Fruit fly (Drosophila melanogaster) whole organism, embryonic: Measurements from ENCODE around the gene CG3566.

Experiments used
- Abd-B ChIP-seq: fragments of 200-800 bp; sonication (Bioruptor generic); optimal IDR thresholded peaks from 2 replicates; lab custom pipeline; 2018; ENCODE audit warnings: missing biosample characterization, mild to moderate bottlenecking, missing genetic modification characterization, moderate library complexity
- Asciz ChIP-seq: fragments of 200-800 bp; sonication (Bioruptor generic); optimal IDR thresholded peaks from 2 replicates; lab custom pipeline; 2017; ENCODE audit warnings: missing biosample characterization, mild to moderate bottlenecking, missing genetic modification characterization, missing genetic modification reagents
- CG11696 ChIP-seq: fragments of 200-800 bp; sonication (Bioruptor generic); IDR thresholded peaks from 2 replicates; pipeline ENCODE4 v1.3.6; 2022; ENCODE audit warnings: missing biosample characterization, missing genetic modification characterization
- CG13287 ChIP-seq: fragments of 200-800 bp; sonication (Bioruptor generic); IDR thresholded peaks from 2 replicates; pipeline ENCODE4 v1.3.6; 2022; ENCODE audit warnings: missing biosample characterization, missing genetic modification characterization; ENCODE audit not compliant: partially characterized antibody
- CG14441 ChIP-seq: fragments of 200-800 bp; sonication (Bioruptor generic); IDR thresholded peaks from 2 replicates; pipeline ENCODE4 v1.3.6; 2022; ENCODE audit warnings: missing biosample characterization, missing genetic modification characterization
- CG14667 ChIP-seq: fragments of 200-800 bp; sonication (Bioruptor generic); IDR thresholded peaks from 2 replicates; pipeline ENCODE4 v1.3.6; 2022; ENCODE audit warnings: missing biosample characterization, missing genetic modification characterization
- CG15601 ChIP-seq: fragments of 200-800 bp; sonication (Bioruptor generic); optimal IDR thresholded peaks from 3 replicates; lab custom pipeline; 2019; ENCODE audit warnings: missing biosample characterization, mild to moderate bottlenecking, missing genetic modification characterization, moderate library complexity
- CG18619 ChIP-seq: fragments of 200-800 bp; sonication (Bioruptor generic); optimal IDR thresholded peaks from 3 replicates; lab custom pipeline; 2017; ENCODE audit warnings: missing biosample characterization, mild to moderate bottlenecking, missing genetic modification characterization
- CG18764 ChIP-seq: fragments of 200-800 bp; sonication (Bioruptor generic); optimal IDR thresholded peaks from 3 replicates; lab custom pipeline; 2016; ENCODE audit warnings: missing biosample characterization, missing genetic modification characterization
- CG3847 ChIP-seq: fragments of 200-800 bp; sonication (Bioruptor generic); IDR thresholded peaks from 2 replicates; pipeline ENCODE4 v1.3.6; 2022; ENCODE audit warnings: missing biosample characterization, missing genetic modification characterization
- CG6254 ChIP-seq: fragments of 200-800 bp; sonication (Bioruptor generic); optimal IDR thresholded peaks from 3 replicates; lab custom pipeline; 2017; ENCODE audit warnings: mild to moderate bottlenecking, missing biosample characterization, missing genetic modification reagents, missing genetic modification characterization
- CG8290 ChIP-seq, 3 experiments: fragments of 200-800 bp; sonication (Bioruptor generic); optimal IDR thresholded peaks; 2 replicates each; lab custom pipeline; 2016 to 2019; ENCODE audit warnings: missing biosample characterization in 3 of 3, missing genetic modification characterization in 3 of 3, mild to moderate bottlenecking in 2 of 3, moderate library complexity in 1 of 3
- CG8765 ChIP-seq: fragments of 200-800 bp; sonication (Bioruptor generic); IDR thresholded peaks from 2 replicates; pipeline ENCODE4 v1.3.6; 2022; ENCODE audit warnings: missing biosample characterization, missing genetic modification characterization
- CG9727 ChIP-seq: fragments of 200-800 bp; sonication (Bioruptor generic); optimal IDR thresholded peaks from 3 replicates; lab custom pipeline; 2017; ENCODE audit warnings: missing biosample characterization, mild to moderate bottlenecking, missing genetic modification characterization
- CHES-1-like ChIP-seq: fragments of 200-800 bp; sonication (Bioruptor generic); optimal IDR thresholded peaks from 2 replicates; lab custom pipeline; 2016; ENCODE audit warnings: missing biosample characterization, missing genetic modification characterization
- CTCF ChIP-seq: fragments of 200-800 bp; sonication (Bioruptor generic); optimal IDR thresholded peaks from 2 replicates; lab custom pipeline; 2017; ENCODE audit warnings: missing biosample characterization, mild to moderate bottlenecking, missing genetic modification characterization, moderate library complexity
- Dp ChIP-seq: fragments of 200-800 bp; sonication (Bioruptor generic); optimal IDR thresholded peaks from 2 replicates; lab custom pipeline; 2018; ENCODE audit warnings: missing biosample characterization, mild to moderate bottlenecking, missing genetic modification characterization, moderate library complexity
- Gug ChIP-seq: fragments of 200-800 bp; sonication (Bioruptor generic); IDR thresholded peaks from 4 replicates; pipeline ENCODE4 v1.3.6; 2022; ENCODE audit warnings: missing biosample characterization, missing genetic modification characterization
- H2.0 ChIP-seq: fragments of 200-800 bp; sonication (Bioruptor generic); IDR thresholded peaks from 2 replicates; pipeline ENCODE4 v1.3.6; 2022; ENCODE audit warnings: missing biosample characterization, missing genetic modification characterization
- HLH54F ChIP-seq: fragments of 200-800 bp; sonication (Bioruptor generic); optimal IDR thresholded peaks from 3 replicates; lab custom pipeline; 2016; ENCODE audit warnings: missing biosample characterization, missing genetic modification characterization
- MESR4 ChIP-seq: fragments of 200-800 bp; sonication (Bioruptor generic); optimal IDR thresholded peaks from 2 replicates; lab custom pipeline; 2018; ENCODE audit warnings: missing biosample characterization, mild to moderate bottlenecking, missing genetic modification characterization, moderate library complexity
- Neu2 ChIP-seq: fragments of 200-800 bp; sonication (Bioruptor generic); optimal IDR thresholded peaks from 3 replicates; lab custom pipeline; 2016; ENCODE audit warnings: missing biosample characterization, missing genetic modification characterization, borderline replicate concordance
- Nf-YC ChIP-seq: fragments of 200-800 bp; optimal IDR thresholded peaks from 3 replicates; lab custom pipeline; 2019; ENCODE audit warnings: missing biosample characterization, mild to moderate bottlenecking, missing genetic modification characterization, moderate library complexity
- Spps ChIP-seq: fragments of 200-800 bp; sonication (Bioruptor generic); optimal IDR thresholded peaks from 2 replicates; lab custom pipeline; 2018; ENCODE audit warnings: missing biosample characterization, mild to moderate bottlenecking, missing genetic modification characterization
- al ChIP-seq: fragments of 200-800 bp; sonication (Bioruptor generic); IDR thresholded peaks from 2 replicates; pipeline ENCODE4 v1.3.6; 2022; ENCODE audit warnings: missing biosample characterization, missing genetic modification characterization
- ara ChIP-seq: fragments of 200-800 bp; sonication (Bioruptor generic); IDR thresholded peaks from 2 replicates; pipeline ENCODE4 v1.3.6; 2022; ENCODE audit warnings: missing biosample characterization, missing genetic modification characterization
- ase ChIP-seq: fragments of 200-800 bp; sonication (Bioruptor generic); IDR thresholded peaks from 3 replicates; pipeline ENCODE4 v1.3.6; 2022; ENCODE audit warnings: missing biosample characterization, missing genetic modification characterization
- br ChIP-seq: fragments of >200 bp; optimal IDR thresholded peaks from 2 replicates; lab custom pipeline; 2017
- ewg ChIP-seq: fragments of 200-800 bp; sonication (Bioruptor generic); optimal IDR thresholded peaks from 3 replicates; lab custom pipeline; 2017; ENCODE audit warnings: mild to moderate bottlenecking, missing biosample characterization, missing genetic modification reagents, missing genetic modification characterization
- ftz-f1 ChIP-seq: fragments of 200-800 bp; sonication (Bioruptor generic); optimal IDR thresholded peaks from 2 replicates; lab custom pipeline; 2016; ENCODE audit warnings: missing biosample characterization, missing genetic modification characterization
- hbn ChIP-seq: fragments of 200-800 bp; sonication (Bioruptor generic); IDR thresholded peaks from 2 replicates; pipeline ENCODE4 v1.3.6; 2022; ENCODE audit warnings: missing biosample characterization, missing genetic modification characterization; ENCODE audit not compliant: partially characterized antibody
- ind ChIP-seq: fragments of 200-800 bp; sonication (Bioruptor generic); optimal IDR thresholded peaks from 3 replicates; lab custom pipeline; 2016; ENCODE audit warnings: missing biosample characterization, missing genetic modification characterization
- insv ChIP-seq, 2 experiments: fragments of 200-800 bp; sonication (Bioruptor generic); optimal IDR thresholded peaks; 3 replicates each; lab custom pipeline; 2016 to 2018; ENCODE audit warnings: missing biosample characterization in 2 of 2, missing genetic modification characterization in 2 of 2
- jing ChIP-seq: fragments of 200-800 bp; sonication (Bioruptor generic); optimal IDR thresholded peaks from 2 replicates; lab custom pipeline; 2018; ENCODE audit warnings: missing biosample characterization, mild to moderate bottlenecking, missing genetic modification characterization
- lmd ChIP-seq: fragments of 200-800 bp; sonication (Bioruptor generic); IDR thresholded peaks from 2 replicates; pipeline ENCODE4 v1.3.6; 2022; ENCODE audit warnings: missing biosample characterization, missing genetic modification characterization
- luna ChIP-seq: fragments of 200-800 bp; sonication (Bioruptor generic); optimal IDR thresholded peaks from 2 replicates; lab custom pipeline; 2016; ENCODE audit warnings: missing biosample characterization, missing genetic modification characterization
- maf-S ChIP-seq: fragments of 200-800 bp; sonication (Bioruptor generic); optimal IDR thresholded peaks from 2 replicates; lab custom pipeline; 2016; ENCODE audit warnings: missing biosample characterization, missing genetic modification characterization
- mld ChIP-seq: fragments of 200-800 bp; sonication (Bioruptor generic); IDR thresholded peaks from 3 replicates; pipeline ENCODE4 v1.3.6; 2022; ENCODE audit warnings: missing biosample characterization, missing genetic modification characterization; ENCODE audit not compliant: partially characterized antibody
- nerfin-1 ChIP-seq: fragments of 200-800 bp; sonication (Bioruptor generic); optimal IDR thresholded peaks from 3 replicates; lab custom pipeline; 2019; ENCODE audit warnings: missing biosample characterization, mild to moderate bottlenecking, missing genetic modification characterization, moderate library complexity
- odd ChIP-seq: fragments of 200-800 bp; sonication (Bioruptor generic); optimal IDR thresholded peaks from 2 replicates; lab custom pipeline; 2017; ENCODE audit warnings: missing biosample characterization, mild to moderate bottlenecking, missing genetic modification characterization
- pfk ChIP-seq: fragments of 200-800 bp; sonication (Bioruptor generic); optimal IDR thresholded peaks from 2 replicates; lab custom pipeline; 2018; ENCODE audit warnings: missing biosample characterization, mild to moderate bottlenecking, missing genetic modification characterization, moderate library complexity
- pnt ChIP-seq: fragments of 200-800 bp; sonication (Bioruptor generic); optimal IDR thresholded peaks from 3 replicates; lab custom pipeline; 2016; ENCODE audit warnings: missing biosample characterization, missing genetic modification characterization
- prd ChIP-seq, 3 experiments: fragments of >200 bp in 2 of 3; fragments of 200-800 bp in 1 of 3; sonication (Bioruptor generic) in 1 of 3; optimal IDR thresholded peaks in 2 of 3; IDR thresholded peaks in 1 of 3; 2 replicates in 2 of 3; 3 replicates in 1 of 3; pipeline versions ENCODE4 v1.3.6 to Lab custom; 2017 to 2022; ENCODE audit warnings: missing biosample characterization in 1 of 3, missing genetic modification characterization in 1 of 3
- psq ChIP-seq: fragments of 200-800 bp; sonication (Bioruptor generic); optimal IDR thresholded peaks from 2 replicates; lab custom pipeline; 2017; ENCODE audit warnings: missing biosample characterization, missing genetic modification characterization
- sr ChIP-seq: fragments of 200-800 bp; sonication (Bioruptor generic); IDR thresholded peaks from 3 replicates; pipeline ENCODE4 v1.3.6; 2022; ENCODE audit warnings: missing biosample characterization, missing genetic modification characterization
- ssp ChIP-seq: fragments of 200-800 bp; sonication (Bioruptor generic); IDR thresholded peaks from 2 replicates; pipeline ENCODE4 v1.3.6; 2022; ENCODE audit warnings: missing biosample characterization, missing genetic modification characterization
- tup ChIP-seq: fragments of 200-800 bp; sonication (Bioruptor generic); optimal IDR thresholded peaks from 2 replicates; lab custom pipeline; 2016; ENCODE audit warnings: missing biosample characterization, mild to moderate bottlenecking, missing genetic modification characterization, moderate library complexity
- usp ChIP-seq: fragments of >200 bp; optimal IDR thresholded peaks from 2 replicates; lab custom pipeline; 2017; ENCODE audit warnings: missing biosample characterization, missing genetic modification characterization
- wek ChIP-seq: fragments of 200-800 bp; sonication (Bioruptor generic); optimal IDR thresholded peaks from 3 replicates; lab custom pipeline; 2018; ENCODE audit warnings: missing biosample characterization, mild to moderate bottlenecking, missing genetic modification characterization, moderate library complexity
- z ChIP-seq: fragments of 200-800 bp; sonication (Bioruptor generic); IDR thresholded peaks from 3 replicates; pipeline ENCODE4 v1.3.6; 2022; ENCODE audit warnings: missing biosample characterization, missing genetic modification characterization
- zfh2 ChIP-seq: fragments of 200-800 bp; sonication (Bioruptor generic); optimal IDR thresholded peaks from 2 replicates; lab custom pipeline; 2016; ENCODE audit warnings: missing biosample characterization, missing genetic modification characterization

Gene CG3566

dm6 chrX:6291083-6291699, 14.7 kb upstream of the CG3566 start, which contains the start of the genes Rpt4 and mldr (continued):
- TF ChIP-seq Nf-YC (no peak), CHES-1-like (GFP tag; lab: Kevin White, UChicago) (no peak), ssp (no peak), CG8765 (GFP tag; lab: Robert Waterston, UW) (no peak), CG13287 (GFP tag; lab: Robert Waterston, UW) (peak; percentile 55; the same call in 1 of the 2 replicates), hbn (GFP tag; lab: Robert Waterston, UW) (no peak), ase (GFP tag; lab: Robert Waterston, UW) (no peak), CG15601 (tag; lab: Kevin White, UChicago) (no peak), zfh2 (no peak), mld (no peak), HLH54F (GFP tag; lab: Kevin White, UChicago) (no peak), maf-S (GFP tag; lab: Kevin White, UChicago) (no peak), Dp (GFP tag; lab: Kevin White, UChicago) (peak; percentile 46), CG11696 (GFP tag; lab: Robert Waterston, UW) (no peak), jing (GFP tag; lab: Kevin White, UChicago) (no peak), z (no peak), MESR4 (GFP tag; lab: Kevin White, UChicago) (peak; percentile 77), CG18619 (GFP tag; lab: Kevin White, UChicago) (no peak), Asciz (GFP tag; lab: Kevin White, UChicago) (no peak), usp (GFP tag; lab: Kevin White, UChicago) (no peak), pfk (no peak), ara (GFP tag; lab: Robert Waterston, UW) (no peak), insv (GFP tag; optimal IDR thresholded peaks at IDR 0.05; lab: Kevin White, UChicago) (peak; percentile 94 to 99), CG18764 (GFP tag; lab: Kevin White, UChicago) (no peak), br (lab: Kevin White, UChicago) (no peak), lmd (no peak), prd (optimal IDR thresholded peaks at IDR 0.05; lab: Kevin White, UChicago) (no peak), prd (GFP tag; IDR thresholded peaks at IDR 0.05; lab: Robert Waterston, UW) (no peak), CG14667 (GFP tag; lab: Robert Waterston, UW) (no peak), Gug (GFP tag; lab: Robert Waterston, UW) (no peak), CTCF (peak; percentile 8), Abd-B (GFP tag; lab: Kevin White, UChicago) (no peak), odd (GFP tag; lab: Kevin White, UChicago) (no peak), CG14441 (GFP tag; lab: Robert Waterston, UW) (no peak), CG6254 (GFP tag; lab: Kevin White, UChicago) (no peak), al (GFP tag; lab: Robert Waterston, UW) (no peak), pnt (GFP tag; lab: Kevin White, UChicago) (no peak), ftz-f1 (GFP tag; lab: Kevin White, UChicago) (no peak), H2.0 (GFP tag; lab: Robert Waterston, UW) (no peak), luna (no peak), CG8290 (GFP tag; optimal IDR thresholded peaks at IDR 0.05; lab: Kevin White, UChicago) (no peak), CG8290 (tag; optimal IDR thresholded peaks at IDR 0.05; lab: Kevin White, UChicago) (no peak), tup (GFP tag; lab: Kevin White, UChicago) (no peak), sr (GFP tag; lab: Robert Waterston, UW) (no peak), Neu2 (no peak), ewg (peak; percentile 32), psq (no peak), wek (GFP tag; lab: Kevin White, UChicago) (no peak), Spps (tag; lab: Kevin White, UChicago) (no peak), CG9727 (GFP tag; lab: Kevin White, UChicago) (no peak), ind (GFP tag; lab: Kevin White, UChicago) (no peak), nerfin-1 (tag; lab: Kevin White, UChicago) (no peak), CG3847 (GFP tag; lab: Robert Waterston, UW) (peak; percentile 59)
